Worm (Caenorhabditis elegans) whole organism, L4 larva: ENCODE results near the gene K02E7.11.

ENCODE experiments used
- fos-1 ChIP-seq: fragments of 150-350 bp; optimal IDR thresholded peaks from 2 replicates; lab custom pipeline; 2014; ENCODE audit warnings: missing biosample characterization, missing genetic modification characterization
- lin-39 ChIP-seq: fragments of 150-350 bp; optimal IDR thresholded peaks from 2 replicates; lab custom pipeline; 2014; ENCODE audit warnings: missing biosample characterization, missing genetic modification reagents, missing genetic modification characterization
- rbr-2 ChIP-seq: sonication (generic microtip); optimal IDR thresholded peaks from 2 replicates; lab custom pipeline; 2016; ENCODE audit warnings: missing genotype, missing genetic modification characterization, missing compliant biosample characterization
- saeg-2 ChIP-seq: fragments of 200-800 bp; sonication (Bioruptor generic); IDR thresholded peaks from 2 replicates; pipeline ENCODE4 v1.3.6; 2022; ENCODE audit warnings: missing genetic modification reagents, missing genetic modification characterization, missing compliant biosample characterization

DNA sequence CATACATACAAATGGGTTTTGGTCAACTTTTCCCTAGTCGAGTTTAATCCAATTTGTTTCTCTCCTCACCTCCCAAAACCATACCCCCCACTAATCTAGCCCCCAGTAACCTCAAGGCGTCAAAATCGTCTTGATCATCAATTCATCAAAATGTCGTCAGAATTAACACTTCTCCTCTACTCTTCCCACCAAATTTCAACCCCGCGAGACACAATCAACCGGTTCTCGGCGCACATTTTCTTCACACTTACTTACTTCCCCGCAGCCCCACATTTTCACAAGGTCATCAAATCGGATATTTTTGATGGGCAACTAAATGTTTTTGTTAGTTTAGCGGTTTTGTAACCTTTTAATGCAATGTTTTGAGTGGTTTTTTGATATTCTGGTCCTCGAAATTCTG, 15.4 kb upstream of the K02E7.11 start:
- TF ChIP-seq lin-39 (no peak), rbr-2 (tag; lab: Kevin White, UChicago) (no peak), fos-1 (tag; lab: Kevin White, UChicago) (no peak), saeg-2 (GFP tag; lab: Robert Waterston, UW) (no peak)
